Fruit fly (Drosophila melanogaster) whole organism, embryonic: ENCODE results near the gene pix.
A peak's percentile ranks its signal among the peaks of the same experiment; 100 is the strongest.

Experiments used
- ATbp ChIP-seq: fragments of 200-800 bp; sonication (Bioruptor generic); optimal IDR thresholded peaks from 2 replicates; lab custom pipeline; 2017; ENCODE audit warnings: missing biosample characterization, mild to moderate bottlenecking, missing genetic modification characterization, missing genetic modification reagents
- Aef1 ChIP-seq: fragments of 200-800 bp; sonication (Bioruptor generic); IDR thresholded peaks from 3 replicates; pipeline ENCODE4 v1.3.6; 2022; ENCODE audit warnings: missing biosample characterization, missing genetic modification characterization
- Bgb ChIP-seq: fragments of 200-800 bp; sonication (Bioruptor generic); IDR thresholded peaks from 2 replicates; pipeline ENCODE4 v1.3.6; 2022; ENCODE audit warnings: missing biosample characterization, missing genetic modification characterization; ENCODE audit not compliant: partially characterized antibody
- CG10321 ChIP-seq: fragments of 200-800 bp; sonication (Bioruptor generic); IDR thresholded peaks from 2 replicates; pipeline ENCODE4 v1.3.6; 2022; ENCODE audit warnings: missing biosample characterization, missing genetic modification characterization
- CG11093 ChIP-seq: fragments of 200-800 bp; sonication (Bioruptor generic); IDR thresholded peaks from 3 replicates; pipeline ENCODE4 v1.3.6; 2022; ENCODE audit warnings: missing biosample characterization, missing genetic modification characterization
- CG13123 ChIP-seq: fragments of 200-800 bp; sonication (Bioruptor generic); optimal IDR thresholded peaks from 2 replicates; lab custom pipeline; 2016; ENCODE audit warnings: missing biosample characterization, missing genetic modification characterization
- CG13624 ChIP-seq: fragments of 200-800 bp; sonication (Bioruptor generic); optimal IDR thresholded peaks from 2 replicates; lab custom pipeline; 2016; ENCODE audit warnings: missing biosample characterization, missing genetic modification characterization
- CG15011 ChIP-seq: fragments of 200-800 bp; sonication (Bioruptor generic); optimal IDR thresholded peaks from 3 replicates; lab custom pipeline; 2018; ENCODE audit warnings: missing biosample characterization, mild to moderate bottlenecking, missing genetic modification characterization
- CG16815 ChIP-seq: fragments of 200-800 bp; sonication (Bioruptor generic); optimal IDR thresholded peaks from 3 replicates; lab custom pipeline; 2017; ENCODE audit warnings: missing biosample characterization, mild to moderate bottlenecking, missing genetic modification characterization
- CG17912 ChIP-seq: fragments of 200-800 bp; sonication (Bioruptor generic); optimal IDR thresholded peaks from 2 replicates; lab custom pipeline; 2018; ENCODE audit warnings: missing biosample characterization, mild to moderate bottlenecking, missing genetic modification characterization
- CG18011 ChIP-seq: fragments of 200-800 bp; sonication (Bioruptor generic); optimal IDR thresholded peaks from 2 replicates; lab custom pipeline; 2017; ENCODE audit warnings: missing biosample characterization, missing genetic modification characterization, mild to moderate bottlenecking, moderate library complexity, missing genotype
- CG2129 ChIP-seq: fragments of 200-800 bp; sonication (Bioruptor generic); IDR thresholded peaks from 2 replicates; pipeline ENCODE4 v1.3.6; 2022; ENCODE audit warnings: missing biosample characterization, missing genetic modification characterization; ENCODE audit not compliant: partially characterized antibody
- CG3163 ChIP-seq: fragments of 200-800 bp; sonication (Bioruptor generic); optimal IDR thresholded peaks from 3 replicates; lab custom pipeline; 2016; ENCODE audit warnings: missing biosample characterization, missing genetic modification characterization
- CG3847 ChIP-seq: fragments of 200-800 bp; sonication (Bioruptor generic); IDR thresholded peaks from 2 replicates; pipeline ENCODE4 v1.3.6; 2022; ENCODE audit warnings: missing biosample characterization, missing genetic modification characterization
- CG4617 ChIP-seq: fragments of 200-800 bp; sonication (Bioruptor generic); optimal IDR thresholded peaks from 3 replicates; lab custom pipeline; 2016; ENCODE audit warnings: missing biosample characterization, missing genetic modification characterization, borderline replicate concordance
- CG7271 ChIP-seq: fragments of 200-800 bp; sonication (Bioruptor generic); optimal IDR thresholded peaks from 2 replicates; lab custom pipeline; 2018; ENCODE audit warnings: missing biosample characterization, mild to moderate bottlenecking, missing genetic modification characterization, moderate library complexity
- CG7786 ChIP-seq: fragments of 200-800 bp; sonication (Bioruptor generic); optimal IDR thresholded peaks from 2 replicates; lab custom pipeline; 2016; ENCODE audit warnings: missing biosample characterization, missing genetic modification characterization
- CG8388 ChIP-seq: fragments of 200-800 bp; sonication (Bioruptor generic); optimal IDR thresholded peaks from 2 replicates; lab custom pipeline; 2019; ENCODE audit warnings: missing biosample characterization, mild to moderate bottlenecking, missing genetic modification characterization, moderate library complexity
- CG8765 ChIP-seq: fragments of 200-800 bp; sonication (Bioruptor generic); IDR thresholded peaks from 2 replicates; pipeline ENCODE4 v1.3.6; 2022; ENCODE audit warnings: missing biosample characterization, missing genetic modification characterization
- CHES-1-like ChIP-seq: fragments of 200-800 bp; sonication (Bioruptor generic); optimal IDR thresholded peaks from 2 replicates; lab custom pipeline; 2016; ENCODE audit warnings: missing biosample characterization, missing genetic modification characterization
- CkIIα-i1 ChIP-seq: fragments of 200-800 bp; sonication (Bioruptor generic); IDR thresholded peaks from 2 replicates; pipeline ENCODE4 v1.3.6; 2022; ENCODE audit warnings: missing biosample characterization, missing genetic modification characterization
- D ChIP-seq, 2 experiments: fragments of 200-800 bp in 1 of 2; fragments of >200 bp in 1 of 2; sonication (Bioruptor generic) in 1 of 2; optimal IDR thresholded peaks; 2 replicates in 1 of 2; 3 replicates in 1 of 2; lab custom pipeline; 2017; ENCODE audit warnings: mild to moderate bottlenecking in 1 of 2, missing biosample characterization in 1 of 2, missing genetic modification characterization in 1 of 2, missing genetic modification reagents in 1 of 2
- Dek ChIP-seq: fragments of 200-800 bp; sonication (Bioruptor generic); optimal IDR thresholded peaks from 3 replicates; lab custom pipeline; 2019; ENCODE audit warnings: missing biosample characterization, mild to moderate bottlenecking, missing genetic modification characterization, moderate library complexity
- Dll ChIP-seq: fragments of 200-800 bp; sonication (Bioruptor generic); IDR thresholded peaks from 4 replicates; pipeline ENCODE4 v1.3.6; 2022; ENCODE audit warnings: missing biosample characterization, missing genetic modification characterization; ENCODE audit not compliant: partially characterized antibody
- E2f1 ChIP-seq: fragments of 200-800 bp; sonication (Bioruptor generic); IDR thresholded peaks from 2 replicates; pipeline ENCODE4 v1.3.6; 2022; ENCODE audit warnings: missing biosample characterization, missing genetic modification characterization
- H2.0 ChIP-seq: fragments of 200-800 bp; sonication (Bioruptor generic); IDR thresholded peaks from 2 replicates; pipeline ENCODE4 v1.3.6; 2022; ENCODE audit warnings: missing biosample characterization, missing genetic modification characterization
- HHEX ChIP-seq: fragments of 200-800 bp; sonication (Bioruptor generic); optimal IDR thresholded peaks from 3 replicates; lab custom pipeline; 2017; ENCODE audit warnings: missing biosample characterization, mild to moderate bottlenecking, missing genetic modification characterization, missing genetic modification reagents
- Hr78 ChIP-seq, 2 experiments: fragments of 200-800 bp in 1 of 2; fragments of >200 bp in 1 of 2; sonication (Bioruptor generic) in 1 of 2; optimal IDR thresholded peaks; 2 replicates each; lab custom pipeline; 2017 to 2019; ENCODE audit warnings: missing biosample characterization in 2 of 2, missing genetic modification characterization in 2 of 2, mild to moderate bottlenecking in 1 of 2, moderate library complexity in 1 of 2
- Mrtf ChIP-seq: fragments of 200-800 bp; sonication (Bioruptor generic); IDR thresholded peaks from 3 replicates; pipeline ENCODE4 v1.3.6; 2022; ENCODE audit warnings: missing biosample characterization, missing genetic modification characterization
- Myb ChIP-seq: fragments of 200-800 bp; sonication (Bioruptor generic); optimal IDR thresholded peaks from 2 replicates; lab custom pipeline; 2016; ENCODE audit warnings: missing biosample characterization, missing genetic modification characterization
- Rfx ChIP-seq: fragments of 200-800 bp; sonication (Bioruptor generic); IDR thresholded peaks from 2 replicates; pipeline ENCODE4 v1.3.6; 2022; ENCODE audit warnings: missing biosample characterization, missing genetic modification characterization
- Sin3A ChIP-seq: fragments of >200 bp; optimal IDR thresholded peaks from 2 replicates; lab custom pipeline; 2018
- Six4 ChIP-seq: fragments of 200-800 bp; sonication (Bioruptor generic); optimal IDR thresholded peaks from 2 replicates; lab custom pipeline; 2016; ENCODE audit warnings: missing biosample characterization, missing genetic modification characterization
- TFAM ChIP-seq: fragments of 200-800 bp; sonication (Bioruptor generic); optimal IDR thresholded peaks from 2 replicates; lab custom pipeline; 2017; ENCODE audit warnings: missing biosample characterization, missing genetic modification characterization, inconsistent platforms
- Taf1 ChIP-seq: fragments of 200-800 bp; sonication (Bioruptor generic); IDR thresholded peaks from 2 replicates; pipeline ENCODE4 v1.3.6; 2022; ENCODE audit warnings: missing biosample characterization, missing genetic modification characterization
- ab ChIP-seq: fragments of 200-800 bp; sonication (Bioruptor generic); optimal IDR thresholded peaks from 2 replicates; lab custom pipeline; 2016; ENCODE audit warnings: missing biosample characterization, missing genetic modification characterization
- amos ChIP-seq: fragments of 200-800 bp; sonication (Bioruptor generic); IDR thresholded peaks from 2 replicates; pipeline ENCODE4 v1.3.6; 2022; ENCODE audit warnings: missing biosample characterization, missing genetic modification characterization; ENCODE audit not compliant: partially characterized antibody
- bbx ChIP-seq: fragments of 200-800 bp; sonication (Bioruptor generic); IDR thresholded peaks from 2 replicates; pipeline ENCODE4 v1.3.6; 2022; ENCODE audit warnings: missing biosample characterization, missing genetic modification characterization; ENCODE audit not compliant: partially characterized antibody
- bcd ChIP-seq: fragments of 200-800 bp; sonication (Bioruptor generic); optimal IDR thresholded peaks from 2 replicates; lab custom pipeline; 2017; ENCODE audit warnings: missing biosample characterization, mild to moderate bottlenecking, missing genetic modification characterization
- disco-r ChIP-seq: fragments of 200-800 bp; sonication (Bioruptor generic); optimal IDR thresholded peaks from 2 replicates; lab custom pipeline; 2016; ENCODE audit warnings: missing biosample characterization, missing genetic modification characterization
- ewg ChIP-seq: fragments of 200-800 bp; sonication (Bioruptor generic); optimal IDR thresholded peaks from 3 replicates; lab custom pipeline; 2017; ENCODE audit warnings: mild to moderate bottlenecking, missing biosample characterization, missing genetic modification reagents, missing genetic modification characterization
- fd96Cb ChIP-seq: fragments of 200-800 bp; sonication (Bioruptor generic); optimal IDR thresholded peaks from 2 replicates; lab custom pipeline; 2018; ENCODE audit warnings: missing biosample characterization, mild to moderate bottlenecking, missing genetic modification characterization, moderate library complexity
- ftz-f1 ChIP-seq: fragments of 200-800 bp; sonication (Bioruptor generic); optimal IDR thresholded peaks from 2 replicates; lab custom pipeline; 2016; ENCODE audit warnings: missing biosample characterization, missing genetic modification characterization
- gt ChIP-seq: fragments of 200-800 bp; sonication (Bioruptor generic); IDR thresholded peaks from 2 replicates; pipeline ENCODE4 v1.3.6; 2022; ENCODE audit warnings: missing biosample characterization, missing genetic modification characterization
- jumu ChIP-seq: fragments of 200-800 bp; sonication (Bioruptor generic); optimal IDR thresholded peaks from 3 replicates; lab custom pipeline; 2016; ENCODE audit warnings: missing biosample characterization, missing genetic modification characterization
- phol ChIP-seq: fragments of 200-800 bp; sonication (Bioruptor generic); optimal IDR thresholded peaks from 3 replicates; lab custom pipeline; 2018; ENCODE audit warnings: missing biosample characterization, mild to moderate bottlenecking, missing genetic modification characterization, moderate library complexity
- prd ChIP-seq, 3 experiments: fragments of >200 bp in 2 of 3; fragments of 200-800 bp in 1 of 3; sonication (Bioruptor generic) in 1 of 3; optimal IDR thresholded peaks in 2 of 3; IDR thresholded peaks in 1 of 3; 2 replicates in 2 of 3; 3 replicates in 1 of 3; pipeline versions ENCODE4 v1.3.6 to Lab custom; 2017 to 2022; ENCODE audit warnings: missing biosample characterization in 1 of 3, missing genetic modification characterization in 1 of 3
- ro ChIP-seq: fragments of 200-800 bp; sonication (Bioruptor generic); IDR thresholded peaks from 2 replicates; pipeline ENCODE4 v1.3.6; 2022; ENCODE audit warnings: missing biosample characterization, missing genetic modification characterization
- row ChIP-seq: fragments of 200-800 bp; sonication (Bioruptor generic); IDR thresholded peaks from 3 replicates; pipeline ENCODE4 v1.3.6; 2022; ENCODE audit warnings: missing biosample characterization, missing genetic modification characterization
- zf30C ChIP-seq: fragments of 200-800 bp; sonication (Bioruptor generic); optimal IDR thresholded peaks from 3 replicates; lab custom pipeline; 2018; ENCODE audit warnings: missing biosample characterization, mild to moderate bottlenecking, missing genetic modification characterization

pix gene

dm6 chr3L:8950955-8951354 is 23.6 kb downstream of the pix start (continued):
- TF ChIP-seq ro (GFP tag; lab: Robert Waterston, UW) (no peak), CG2129 (GFP tag; lab: Robert Waterston, UW) (no peak), ab (GFP tag; lab: Kevin White, UChicago) (no peak), row (GFP tag; lab: Robert Waterston, UW) (peak; percentile 51; the same call in 2 of the 3 replicates), E2f1 (GFP tag; lab: Robert Waterston, UW) (peak; percentile 58; the same call in 1 of the 2 replicates), CG18011 (GFP tag; lab: Kevin White, UChicago) (no peak), Sin3A (lab: Kevin White, UChicago) (no peak), Dek (no peak), Six4 (GFP tag; lab: Kevin White, UChicago) (peak; percentile 12), bcd (GFP tag; lab: Kevin White, UChicago) (peak; percentile 49), CG3163 (no peak), Hr78 (GFP tag; optimal IDR thresholded peaks at IDR 0.05; lab: Kevin White, UChicago) (peak in 1 of 2 experiments; percentile 6), Dll (GFP tag; lab: Robert Waterston, UW) (no peak), amos (GFP tag; lab: Robert Waterston, UW) (no peak), CG4617 (GFP tag; lab: Kevin White, UChicago) (no peak), CkIIα-i1 (GFP tag; lab: Robert Waterston, UW) (no peak), fd96Cb (tag; lab: Kevin White, UChicago) (peak; percentile 66), Bgb (no peak), zf30C (peak; percentile 13), CG8388 (peak; percentile 46), Myb (GFP tag; lab: Kevin White, UChicago) (no peak), prd (optimal IDR thresholded peaks at IDR 0.05; lab: Kevin White, UChicago) (no peak), prd (GFP tag; IDR thresholded peaks at IDR 0.05; lab: Robert Waterston, UW) (peak; percentile 37; the same call in 1 of the 3 replicates), H2.0 (GFP tag; lab: Robert Waterston, UW) (0 out of 2 replicates have a peak, but pooled peaks have one; percentile 20), ATbp (GFP tag; lab: Kevin White, UChicago) (peak; percentile 34), CG17912 (GFP tag; lab: Kevin White, UChicago) (no peak), ftz-f1 (GFP tag; lab: Kevin White, UChicago) (no peak), Rfx (GFP tag; lab: Robert Waterston, UW) (peak; percentile 20; the same call in 1 of the 2 replicates), CG10321 (GFP tag; lab: Robert Waterston, UW) (no peak), TFAM (GFP tag; lab: Kevin White, UChicago) (no peak), Aef1 (GFP tag; lab: Robert Waterston, UW) (no peak), CG7271 (tag; lab: Kevin White, UChicago) (no peak), D (optimal IDR thresholded peaks at IDR 0.05; lab: Kevin White, UChicago) (no peak), D (GFP tag; optimal IDR thresholded peaks at IDR 0.05; lab: Kevin White, UChicago) (peak; percentile 33), CG13123 (no peak), CG3847 (GFP tag; lab: Robert Waterston, UW) (no peak), Mrtf (no peak), CG16815 (GFP tag; lab: Kevin White, UChicago) (no peak), CG7786 (GFP tag; lab: Kevin White, UChicago) (no peak), CHES-1-like (GFP tag; lab: Kevin White, UChicago) (no peak), HHEX (GFP tag; lab: Kevin White, UChicago) (peak; percentile 24), ewg (GFP tag; lab: Kevin White, UChicago) (no peak), CG15011 (no peak), bbx (GFP tag; lab: Robert Waterston, UW) (no peak), Taf1 (no peak), phol (tag; lab: Kevin White, UChicago) (peak; percentile 73), CG8765 (no peak), jumu (GFP tag; lab: Kevin White, UChicago) (no peak), CG13624 (GFP tag; lab: Kevin White, UChicago) (no peak), CG11093 (GFP tag; lab: Robert Waterston, UW) (no peak), disco-r (GFP tag; lab: Kevin White, UChicago) (no peak), gt (GFP tag; lab: Robert Waterston, UW) (no peak)
